Fruit fly (Drosophila melanogaster): Measurements from ENCODE around the gene Tmtc1.

Gene Tmtc1

DNA sequence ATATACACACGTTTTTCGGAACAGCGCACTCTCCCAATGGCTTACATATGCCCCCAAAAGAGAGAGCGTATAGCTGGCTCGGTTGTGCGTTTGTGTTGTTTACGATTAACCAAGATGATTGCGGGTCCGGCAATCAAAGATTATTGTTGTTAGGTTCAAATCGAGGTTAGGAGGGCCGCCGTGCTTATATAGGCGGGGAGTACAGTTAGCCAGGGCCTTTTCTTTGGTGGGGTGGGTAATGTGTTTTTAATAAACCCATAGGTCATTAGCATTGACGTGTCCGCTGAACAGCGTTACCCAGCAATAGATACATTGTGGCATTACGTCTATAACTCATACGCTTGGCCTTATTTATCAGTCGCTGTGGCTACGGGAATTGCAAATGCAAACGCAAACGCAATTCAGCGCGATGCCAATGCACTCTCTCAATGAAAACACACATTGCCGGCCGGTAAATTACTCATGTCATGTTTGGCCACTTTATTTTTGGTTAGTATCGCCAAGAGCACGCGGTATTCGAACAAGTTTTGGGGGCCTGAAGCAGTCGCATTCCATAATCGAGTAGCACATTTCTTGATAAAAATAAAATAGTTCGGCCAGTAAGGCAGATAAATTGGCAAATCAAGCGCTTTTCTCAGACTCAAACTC, 76.4 kb downstream of the Tmtc1 start (continued):
- TF ChIP-seq Ets97D (GFP tag; optimal IDR thresholded peaks at IDR 0.05) (no peak), dmrt11E (tag; optimal IDR thresholded peaks at IDR 0.05) (no peak), CoRest (tag; optimal IDR thresholded peaks at IDR 0.05) (no peak), CG14965 (GFP tag; optimal IDR thresholded peaks at IDR 0.05; ENCODE audit: borderline replicate concordance) (no peak), Pdp1 (GFP tag; optimal IDR thresholded peaks at IDR 0.05) (peak in 1 of 2 experiments; percentile 21), Vsx1 (GFP tag; optimal IDR thresholded peaks at IDR 0.05) (no peak)

DNA sequence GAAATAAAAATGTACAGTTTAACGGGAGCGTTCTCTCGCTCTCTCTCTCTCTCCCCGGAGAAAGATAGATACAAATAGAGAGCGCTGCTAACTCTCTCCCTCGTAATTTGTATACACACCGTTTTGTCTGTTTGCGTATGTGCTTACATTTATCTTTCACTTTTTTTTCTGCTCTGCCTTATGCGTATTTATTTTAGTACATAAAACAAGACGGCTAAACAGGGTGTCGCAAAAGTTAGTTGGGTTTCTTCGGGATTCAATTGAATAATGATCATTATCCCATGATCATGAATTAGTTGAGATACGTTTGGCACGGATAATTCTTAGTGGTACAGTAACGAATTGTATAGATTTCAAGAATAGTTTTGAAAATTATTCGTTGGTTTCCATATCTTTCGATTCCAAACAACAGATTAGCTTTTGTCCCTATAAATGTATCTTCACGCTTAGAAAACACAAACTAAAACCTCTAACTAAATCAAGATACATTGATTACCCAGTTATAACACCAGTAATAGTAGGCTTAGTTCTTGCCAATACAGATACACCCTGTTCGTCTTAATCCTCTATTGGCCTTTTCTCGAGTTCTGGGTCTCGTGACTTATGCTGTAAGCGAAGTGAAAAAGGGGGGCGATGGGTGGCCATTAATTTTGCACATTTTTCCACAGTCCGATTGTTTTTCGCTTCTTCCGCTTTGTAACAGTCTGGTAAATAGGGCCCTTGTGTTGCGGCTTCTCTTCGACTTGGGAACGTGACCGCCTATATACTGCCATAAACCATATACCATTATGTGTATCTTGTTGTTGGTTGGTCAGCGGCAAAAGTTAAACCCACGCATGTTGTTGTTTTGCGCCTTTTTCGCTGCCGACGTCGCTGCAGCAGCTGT, 77.1 kb downstream of the Tmtc1 start:
- no peak for TF ChIP-seq CG9932 (GFP tag; IDR thresholded peaks at IDR 0.05)
- TF ChIP-seq CG3995 (GFP tag; optimal IDR thresholded peaks at IDR 0.05): peak; percentile 42
- peak; percentile 88 for TF ChIP-seq CG17359 (tag; optimal IDR thresholded peaks at IDR 0.05)
- TF ChIP-seq Dek (tag; optimal IDR thresholded peaks at IDR 0.05): peak; percentile 86
- TF ChIP-seq MESR4 (GFP tag; optimal IDR thresholded peaks at IDR 0.05): no peak
- TF ChIP-seq Blimp-1 (GFP tag; optimal IDR thresholded peaks at IDR 0.05): peak; percentile 85
- peak; percentile 74 for TF ChIP-seq tx (GFP tag; optimal IDR thresholded peaks at IDR 0.05)
- TF ChIP-seq CG1792 (GFP tag; optimal IDR thresholded peaks at IDR 0.05): peak; percentile 59
- TF ChIP-seq Elba2 (GFP tag; optimal IDR thresholded peaks at IDR 0.05): no peak
- peak; percentile 75 for TF ChIP-seq CG6683 (GFP tag; optimal IDR thresholded peaks at IDR 0.05)
- no peak for TF ChIP-seq CG11093 (GFP tag; IDR thresholded peaks at IDR 0.05)
- TF ChIP-seq CG17186 (GFP tag; optimal IDR thresholded peaks at IDR 0.05): peak; percentile 36
- TF ChIP-seq BEAF-32 (GFP tag; optimal IDR thresholded peaks at IDR 0.05): no peak
- TF ChIP-seq ci (GFP tag; IDR thresholded peaks at IDR 0.05): no peak
- peak; percentile 42 for TF ChIP-seq tin (GFP tag; optimal IDR thresholded peaks at IDR 0.05)
- no peak for TF ChIP-seq CG14014 (GFP tag; IDR thresholded peaks at IDR 0.05)
- peak; percentile 72 for TF ChIP-seq da (GFP tag; optimal IDR thresholded peaks at IDR 0.05)
- TF ChIP-seq lola (GFP tag; optimal IDR thresholded peaks at IDR 0.05): peak in 1 of 3 experiments; percentile 77
- TF ChIP-seq Deaf1 (tag; optimal IDR thresholded peaks at IDR 0.05): peak; percentile 50
- TF ChIP-seq pfk (GFP tag; optimal IDR thresholded peaks at IDR 0.05): peak; percentile 63
- TF ChIP-seq CG8478 (optimal IDR thresholded peaks at IDR 0.05): no peak
- TF ChIP-seq gsb-n (tag; optimal IDR thresholded peaks at IDR 0.05): peak; percentile 50
- peak; percentile 90 for TF ChIP-seq lab (GFP tag; optimal IDR thresholded peaks at IDR 0.05)
- TF ChIP-seq Fer3 (tag; optimal IDR thresholded peaks at IDR 0.05): peak; percentile 84
- peak; percentile 59 for TF ChIP-seq CG8089 (GFP tag; optimal IDR thresholded peaks at IDR 0.05)
- no peak for TF ChIP-seq MBD-R2 (GFP tag; IDR thresholded peaks at IDR 0.05)
- TF ChIP-seq sd (tag; optimal IDR thresholded peaks at IDR 0.05): peak; percentile 7
- TF ChIP-seq Spps (tag; optimal IDR thresholded peaks at IDR 0.05): peak; percentile 63
- peak; percentile 86 for TF ChIP-seq CG13296 (GFP tag; optimal IDR thresholded peaks at IDR 0.05)
- TF ChIP-seq ap (GFP tag; IDR thresholded peaks at IDR 0.05): no peak
- TF ChIP-seq fd3F (GFP tag; optimal IDR thresholded peaks at IDR 0.05): peak; percentile 69
- no peak for TF ChIP-seq CG6175 (GFP tag; IDR thresholded peaks at IDR 0.05)
- no peak for TF ChIP-seq dysf (GFP tag; IDR thresholded peaks at IDR 0.05)
- peak; percentile 75 for TF ChIP-seq sima (GFP tag; optimal IDR thresholded peaks at IDR 0.05)
- TF ChIP-seq CG12155 (GFP tag; optimal IDR thresholded peaks at IDR 0.05): peak; percentile 62
- peak; percentile 50 for TF ChIP-seq Antp (GFP tag; optimal IDR thresholded peaks at IDR 0.05)
- TF ChIP-seq btn (GFP tag; optimal IDR thresholded peaks at IDR 0.05): peak; percentile 35
- TF ChIP-seq pita (GFP tag; optimal IDR thresholded peaks at IDR 0.05): no peak
- TF ChIP-seq Pdp1 (GFP tag; optimal IDR thresholded peaks at IDR 0.05): peak; percentile 52 to 70
- peak; percentile 1 for TF ChIP-seq gcm2 (GFP tag; optimal IDR thresholded peaks at IDR 0.05)
- no peak for TF ChIP-seq CG32767 (GFP tag; IDR thresholded peaks at IDR 0.05)
